Worm (Caenorhabditis elegans): Measurements from ENCODE around the gene lec-4.

Gene lec-4

ce11 chrIII:3801379-3801894 is 28.3 kb upstream of the lec-4 start (continued):
- TF ChIP-seq attf-3 (GFP tag; conservative IDR thresholded peaks at IDR 0.05) (no peak), F10E7.11 (tag; optimal IDR thresholded peaks at IDR 0.05) (peak; percentile 43), ceh-40 (GFP tag; IDR thresholded peaks at IDR 0.05) (no peak), F37B4.10 (GFP tag; IDR thresholded peaks at IDR 0.05) (no peak), athp-1 (tag; optimal IDR thresholded peaks at IDR 0.05) (peak; percentile 82), ccch-3 (GFP tag; optimal IDR thresholded peaks at IDR 0.05) (no peak), chd-7 (tag; optimal IDR thresholded peaks at IDR 0.05) (peak; percentile 90), dox-1 (GFP tag; IDR thresholded peaks at IDR 0.05) (peak; percentile 79)

ce11 chrIII:3800934-3801252 is 27.8 kb upstream of the lec-4 start:
- no peak for TF ChIP-seq ceh-58 (GFP tag; IDR thresholded peaks at IDR 0.05)
- TF ChIP-seq aptf-2 (GFP tag; conservative IDR thresholded peaks at IDR 0.05): no peak
- peak; percentile 30 for TF ChIP-seq him-1 (tag; optimal IDR thresholded peaks at IDR 0.05)
- no peak for TF ChIP-seq chd-7 (tag; optimal IDR thresholded peaks at IDR 0.05)
- no peak for TF ChIP-seq aptf-3 (GFP tag; IDR thresholded peaks at IDR 0.05)
- TF ChIP-seq dpff-1 (tag; optimal IDR thresholded peaks at IDR 0.05): no peak
- no peak for TF ChIP-seq K11D2.4 (GFP tag; IDR thresholded peaks at IDR 0.05)
- no peak for TF ChIP-seq nfyb-1 (GFP tag; IDR thresholded peaks at IDR 0.05)
- no peak for TF ChIP-seq somi-1 (GFP tag; optimal IDR thresholded peaks at IDR 0.05)
- no peak for TF ChIP-seq cebp-2 (GFP tag; IDR thresholded peaks at IDR 0.05)
- no peak for TF ChIP-seq nhr-179 (tag; optimal IDR thresholded peaks at IDR 0.05)
- no peak for TF ChIP-seq nfya-1 (tag; optimal IDR thresholded peaks at IDR 0.05; ENCODE audit: borderline replicate concordance, insufficient read depth)
- no peak for TF ChIP-seq F22D6.2 (tag; optimal IDR thresholded peaks at IDR 0.05)
- TF ChIP-seq ceh-27 (GFP tag; optimal IDR thresholded peaks at IDR 0.05): no peak
- no peak for TF ChIP-seq sdz-38 (tag; optimal IDR thresholded peaks at IDR 0.05)
- no peak for TF ChIP-seq unc-130 (GFP tag; optimal IDR thresholded peaks at IDR 0.05)
- peak; percentile 60 for TF ChIP-seq efl-1 (GFP tag; optimal IDR thresholded peaks at IDR 0.05)
- TF ChIP-seq ets-4 (GFP tag; optimal IDR thresholded peaks at IDR 0.05): no peak
- TF ChIP-seq mel-28 (tag; optimal IDR thresholded peaks at IDR 0.05; ENCODE audit: borderline replicate concordance): no peak
- no peak for TF ChIP-seq nhr-90 (tag; optimal IDR thresholded peaks at IDR 0.05)
- no peak for TF ChIP-seq F23B12.7 (tag; optimal IDR thresholded peaks at IDR 0.05; ENCODE audit: insufficient read depth)
- TF ChIP-seq madf-6 (GFP tag; IDR thresholded peaks at IDR 0.05): peak; percentile 58; the same call in 1 of the 2 replicates
- TF ChIP-seq egl-44 (GFP tag; IDR thresholded peaks at IDR 0.05): no peak
- no peak for TF ChIP-seq bed-1 (GFP tag; IDR thresholded peaks at IDR 0.05)

DNA sequence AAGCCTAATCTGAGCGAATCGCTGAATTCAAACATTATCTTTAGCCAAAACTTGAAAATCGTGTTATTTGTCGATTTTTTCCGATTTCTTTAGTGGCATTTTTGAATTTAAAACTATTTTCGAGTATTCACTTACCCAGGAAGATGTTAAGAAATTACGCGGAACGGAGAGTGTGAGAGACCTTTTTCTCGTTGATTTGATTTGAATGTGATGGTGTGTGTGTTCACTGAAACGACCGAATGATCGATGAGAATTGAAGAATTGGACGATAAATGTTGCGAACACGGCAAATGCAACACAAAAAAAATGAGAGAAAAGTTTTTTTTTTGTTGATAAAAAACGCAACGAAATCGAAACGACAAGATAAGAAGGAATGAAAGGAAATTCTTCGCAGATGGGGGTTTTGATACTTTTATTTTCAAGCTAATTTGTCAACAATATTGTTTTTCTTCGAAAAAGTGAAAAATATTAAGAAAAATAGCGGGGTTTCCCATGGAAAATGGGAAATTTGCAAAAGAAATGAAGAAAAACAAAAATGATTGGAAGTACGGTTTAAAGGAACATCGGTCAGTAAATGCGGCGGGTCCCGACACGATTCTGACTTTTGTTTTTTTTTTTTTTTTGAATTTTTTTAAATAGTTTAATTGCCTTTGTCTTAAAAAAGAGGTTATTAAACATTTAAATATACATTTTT is 27.3 kb upstream of the lec-4 start, which contains the start of gene mtm-3:
Gene mtm-3, minus strand, starts transcription at position 228 of the 694 bp plus-strand sequence.
- TF ChIP-seq ztf-6 (GFP tag; IDR thresholded peaks at IDR 0.05) (no peak), B0336.3 (GFP tag; IDR thresholded peaks at IDR 0.05) (no peak), hmg-1.2 (GFP tag; IDR thresholded peaks at IDR 0.05) (no peak), snpc-3.4 (tag; optimal IDR thresholded peaks at IDR 0.05) (no peak), ekl-4 (GFP tag; IDR thresholded peaks at IDR 0.05) (no peak), nhr-179 (tag; optimal IDR thresholded peaks at IDR 0.05) (no peak), him-1 (tag; optimal IDR thresholded peaks at IDR 0.05) (no peak), fkh-3 (tag; optimal IDR thresholded peaks at IDR 0.05) (no peak), madf-3 (GFP tag; IDR thresholded peaks at IDR 0.05) (no peak), ceh-40 (GFP tag; IDR thresholded peaks at IDR 0.05) (no peak), bed-2 (GFP tag; IDR thresholded peaks at IDR 0.05) (no peak), xnd-1 (tag; optimal IDR thresholded peaks at IDR 0.05) (peak; percentile 36), F33H1.4 (GFP tag; IDR thresholded peaks at IDR 0.05) (peak; percentile 80), F49E8.2 (tag; optimal IDR thresholded peaks at IDR 0.05; ENCODE audit: insufficient read depth) (peak; percentile 7), sdz-38 (tag; optimal IDR thresholded peaks at IDR 0.05) (no peak), repo-1 (tag; optimal IDR thresholded peaks at IDR 0.05) (no peak), F57A8.1 (GFP tag; optimal IDR thresholded peaks at IDR 0.05) (no peak), lin-26 (GFP tag; IDR thresholded peaks at IDR 0.05) (no peak), lsl-1 (GFP tag; optimal IDR thresholded peaks at IDR 0.05) (peak; percentile 75), ceh-100 (GFP tag; IDR thresholded peaks at IDR 0.05) (no peak)

Data from whole organism, young adult.